Worm (Caenorhabditis elegans): ENCODE results near the gene F46H5.4.

DNA sequence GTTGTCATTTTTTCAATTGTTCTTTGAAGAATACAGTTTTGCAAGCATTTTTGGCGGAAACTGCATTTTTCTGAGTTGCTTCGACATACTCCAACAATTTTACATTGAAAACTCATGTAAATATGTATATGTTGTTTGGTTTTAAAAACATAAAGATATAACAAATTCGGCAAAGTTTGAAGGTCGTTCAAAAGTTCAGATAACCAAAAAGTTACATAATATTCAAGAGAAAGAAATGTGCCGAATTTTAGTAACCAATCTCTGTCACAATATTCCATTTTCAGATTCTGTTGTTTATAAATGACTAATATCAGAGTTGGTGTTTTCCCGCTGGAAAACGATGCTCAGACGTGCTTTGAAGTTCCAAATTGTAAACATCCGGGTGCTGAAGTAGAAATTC lies 48.0 kb downstream of the F46H5.4 start, which contains the start of gene ZK867.2:
- no peak for TF ChIP-seq rec-8 (tag; optimal IDR thresholded peaks at IDR 0.05)
- TF ChIP-seq C06A6.2 (GFP tag; conservative IDR thresholded peaks at IDR 0.05), result no peak
- no peak for TF ChIP-seq lir-1 (GFP tag; conservative IDR thresholded peaks at IDR 0.05)
- TF ChIP-seq ama-1 (optimal IDR thresholded peaks at IDR 0.05), result no peak
- no peak for TF ChIP-seq ama-1 (GFP tag; optimal IDR thresholded peaks at IDR 0.05)
- TF ChIP-seq madf-3 (GFP tag; IDR thresholded peaks at IDR 0.05), result no peak
- no peak for TF ChIP-seq Y53F4B.3 (GFP tag; IDR thresholded peaks at IDR 0.05)
- no peak for TF ChIP-seq pha-4 (tag; optimal IDR thresholded peaks at IDR 0.05)
- no peak for TF ChIP-seq hlh-12 (tag; optimal IDR thresholded peaks at IDR 0.05)
- no peak for TF ChIP-seq ztf-28 (GFP tag; IDR thresholded peaks at IDR 0.05)
